Worm (Caenorhabditis elegans): ENCODE measurements around the gene srx-104.

Gene srx-104

DNA sequence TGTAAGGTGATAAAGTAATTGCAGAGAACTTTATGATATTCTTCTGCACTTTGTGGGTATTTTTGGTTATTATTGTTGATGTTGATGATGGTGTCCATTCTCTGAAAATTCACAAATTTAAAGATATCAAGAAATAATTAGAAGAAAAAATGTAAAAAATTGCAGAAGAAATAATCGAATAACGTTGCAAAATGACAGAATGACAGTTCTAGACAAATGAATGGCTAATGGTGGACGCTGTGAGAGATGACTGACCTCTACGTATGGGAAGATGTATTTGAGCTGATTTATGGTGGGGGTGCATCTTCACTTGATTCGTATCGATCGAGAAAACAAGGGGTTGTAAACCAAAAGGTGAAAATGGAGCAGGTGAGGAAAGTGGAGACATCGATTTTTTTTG is 26.0 kb downstream of the srx-104 start, which contains the start of gene sea-1:
sea-1 (minus strand) TSS at position 101 of the 400 bp plus-strand sequence.
- TF ChIP-seq nhr-25 (tag; optimal IDR thresholded peaks at IDR 0.05) = no peak
- no peak for TF ChIP-seq nhr-237 (tag; optimal IDR thresholded peaks at IDR 0.05)
- no peak for TF ChIP-seq elt-2 (tag; optimal IDR thresholded peaks at IDR 0.05)
- no peak for TF ChIP-seq egl-27 (tag; optimal IDR thresholded peaks at IDR 0.05)
- TF ChIP-seq egl-5 (tag; optimal IDR thresholded peaks at IDR 0.05) = no peak
- TF ChIP-seq unc-62 (GFP tag; optimal IDR thresholded peaks at IDR 0.05) = no peak
- TF ChIP-seq ztf-4 (tag; optimal IDR thresholded peaks at IDR 0.05) = no peak
- TF ChIP-seq lin-39 (tag; optimal IDR thresholded peaks at IDR 0.05) = no peak
- no peak for TF ChIP-seq hmg-11 (tag; optimal IDR thresholded peaks at IDR 0.05)

DNA sequence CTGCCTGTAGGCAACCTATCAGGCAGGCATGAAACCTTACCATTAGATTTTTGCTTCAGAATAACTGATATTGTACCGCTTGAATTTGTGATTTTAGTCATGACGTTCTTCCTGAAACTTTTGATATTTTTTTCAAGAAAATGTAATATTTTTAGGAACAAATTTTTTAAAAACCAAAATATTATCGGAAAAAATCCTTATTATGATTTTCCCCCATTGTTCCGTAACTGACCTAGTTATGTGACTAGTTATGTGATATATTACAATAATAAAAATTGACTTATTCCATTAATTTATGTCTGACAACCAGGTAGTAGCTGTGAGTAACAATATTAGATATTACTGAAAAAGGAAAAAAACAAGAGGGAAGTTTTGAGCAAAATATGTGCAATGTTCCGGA is 28.5 kb downstream of the srx-104 start, which contains the start of gene srx-98:
srx-98 (minus strand) TSS at position 101 of the 400 bp plus-strand sequence.
- TF ChIP-seq ztf-11 (tag; optimal IDR thresholded peaks at IDR 0.05) = no peak
- no peak for TF ChIP-seq pha-4 (tag; optimal IDR thresholded peaks at IDR 0.05)
- TF ChIP-seq nhr-77 (tag; optimal IDR thresholded peaks at IDR 0.05) = no peak
- TF ChIP-seq nhr-28 (tag; optimal IDR thresholded peaks at IDR 0.05) = no peak
- no peak for TF ChIP-seq nhr-237 (tag; optimal IDR thresholded peaks at IDR 0.05)

DNA sequence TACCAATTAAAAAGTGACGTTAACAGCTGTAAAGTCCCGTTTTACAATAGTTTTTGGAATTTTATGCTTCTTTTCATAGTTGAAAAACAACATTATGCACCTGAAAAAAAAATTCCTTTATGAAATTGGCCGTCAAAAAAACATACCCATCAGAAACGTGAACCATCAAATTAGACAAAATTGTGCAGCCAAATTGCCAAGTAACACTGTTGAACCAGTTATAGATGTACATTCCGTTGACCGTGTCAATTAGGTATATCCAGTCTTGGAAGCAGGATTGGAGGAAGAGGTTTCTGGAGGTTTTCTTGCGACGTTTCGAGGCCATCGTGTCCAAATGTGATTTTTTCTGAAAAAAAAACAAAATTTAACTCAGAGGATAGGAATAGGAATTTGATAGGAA is 30.2 kb downstream of the srx-104 start, which contains the start of gene srx-97:
srx-97 (minus strand) TSS at position 101 of the 400 bp plus-strand sequence.
- TF ChIP-seq ceh-9 (tag; optimal IDR thresholded peaks at IDR 0.05) (no peak), nhr-67 (tag; optimal IDR thresholded peaks at IDR 0.05) (no peak), tbx-2 (tag; optimal IDR thresholded peaks at IDR 0.05) (no peak), aly-2 (tag; optimal IDR thresholded peaks at IDR 0.05) (no peak), unc-62 (GFP tag; optimal IDR thresholded peaks at IDR 0.05) (no peak), nhr-237 (tag; optimal IDR thresholded peaks at IDR 0.05) (no peak), elt-3 (tag; optimal IDR thresholded peaks at IDR 0.05) (no peak), fkh-10 (GFP tag; optimal IDR thresholded peaks at IDR 0.05) (no peak), ztf-4 (tag; optimal IDR thresholded peaks at IDR 0.05) (no peak)

DNA sequence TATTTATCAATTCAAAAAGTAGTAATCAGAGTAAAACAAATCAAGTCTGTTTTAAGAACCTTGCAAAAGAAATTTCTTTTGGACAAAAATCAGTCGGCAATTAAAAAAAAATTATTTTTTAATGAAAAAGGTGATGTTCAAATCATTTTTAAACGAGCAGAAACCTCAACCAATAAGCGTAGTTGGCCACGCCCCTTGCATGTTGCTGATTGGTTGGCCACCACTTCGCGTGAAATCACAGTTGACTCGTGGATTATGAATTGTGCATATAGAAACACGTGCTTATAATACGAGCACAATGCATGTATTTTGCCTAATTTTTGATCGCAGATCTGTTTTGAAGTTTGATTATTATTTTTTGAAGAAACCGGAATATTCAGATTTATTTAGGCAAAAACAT is 34.3 kb downstream of the srx-104 start:
- TF ChIP-seq nhr-77 (tag; optimal IDR thresholded peaks at IDR 0.05) (no peak), nfya-1 (tag; optimal IDR thresholded peaks at IDR 0.05; ENCODE audit: insufficient read depth) (peak; percentile 55), ama-1 (optimal IDR thresholded peaks at IDR 0.05) (no peak)

DNA sequence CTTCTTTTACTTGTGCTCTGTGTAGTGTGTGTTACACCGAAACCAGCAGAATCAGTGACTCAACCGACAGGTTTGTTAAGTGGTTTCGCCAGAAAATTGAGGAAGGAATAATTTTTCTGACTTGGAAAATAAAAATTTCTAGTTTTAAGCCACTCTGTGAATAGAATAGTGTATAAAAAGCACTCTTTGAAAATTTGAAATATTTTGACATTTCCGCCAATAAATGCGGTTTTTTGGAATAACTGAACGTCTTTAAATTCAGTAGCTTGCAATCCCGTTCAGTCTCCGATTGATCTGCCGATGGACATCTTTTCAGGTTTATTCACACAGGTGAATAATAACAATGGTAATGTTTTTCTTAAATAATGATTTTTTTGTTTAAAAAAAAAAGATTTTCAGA is 35.0 kb downstream of the srx-104 start, which contains the start of gene F19B10.3:
F19B10.3 (plus strand) TSS at position 301 of the 400 bp plus-strand sequence.
- no peak for TF ChIP-seq nhr-25 (tag; optimal IDR thresholded peaks at IDR 0.05)
- no peak for TF ChIP-seq ztf-11 (tag; optimal IDR thresholded peaks at IDR 0.05)
- TF ChIP-seq daf-12 (tag; optimal IDR thresholded peaks at IDR 0.05) = no peak
- TF ChIP-seq unc-62 (GFP tag; optimal IDR thresholded peaks at IDR 0.05) = no peak
- no peak for TF ChIP-seq nhr-12 (tag; optimal IDR thresholded peaks at IDR 0.05)
- TF ChIP-seq ztf-4 (tag; optimal IDR thresholded peaks at IDR 0.05) = no peak
- TF ChIP-seq egl-27 (tag; optimal IDR thresholded peaks at IDR 0.05) = no peak

DNA sequence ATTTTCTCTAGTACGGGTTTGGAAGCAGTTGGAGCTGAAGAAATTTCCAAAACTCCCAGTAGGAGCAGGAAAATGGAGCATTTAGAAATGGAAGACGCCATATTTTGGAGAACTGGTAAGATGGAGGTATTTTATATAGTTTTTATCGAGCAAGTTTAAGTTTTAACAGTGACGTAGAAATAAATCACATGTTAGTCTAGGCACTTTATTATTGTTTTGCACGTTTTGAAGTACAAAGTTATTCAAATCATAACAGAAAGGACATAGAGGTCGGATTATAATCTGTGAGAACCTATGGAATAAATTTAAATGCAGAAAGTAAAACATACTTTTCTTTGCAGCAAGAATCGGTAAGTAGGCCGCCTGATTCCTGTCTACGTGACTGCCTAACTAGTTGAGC is 35.7 kb downstream of the srx-104 start, which contains the start of gene F19B10.6:
F19B10.6 (minus strand) TSS at position 101 of the 400 bp plus-strand sequence.
- TF ChIP-seq tbx-2 (tag; optimal IDR thresholded peaks at IDR 0.05) = no peak

DNA sequence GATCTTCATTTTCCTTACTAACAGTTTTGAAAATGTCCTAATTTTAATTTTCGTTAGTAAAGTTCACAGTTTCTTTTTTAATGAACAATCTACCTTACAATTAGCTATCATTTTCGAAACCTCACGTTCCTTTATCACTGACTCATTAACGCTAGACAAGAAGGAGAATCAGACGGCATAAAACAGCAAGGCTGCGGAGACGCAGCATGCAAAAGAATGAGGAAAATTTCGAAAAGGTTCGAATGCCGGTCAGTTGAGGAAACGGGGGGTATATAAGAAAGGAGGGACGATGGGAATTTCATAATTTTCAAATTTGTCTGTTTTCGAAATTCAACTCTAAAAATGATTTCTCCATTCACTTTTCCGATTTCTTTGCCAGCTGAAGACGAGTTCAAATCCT is 37.6 kb downstream of the srx-104 start, which contains the start of gene F19B10.13:
F19B10.13 (plus strand) TSS at position 343 of the 400 bp plus-strand sequence.
- TF ChIP-seq egl-27 (tag; optimal IDR thresholded peaks at IDR 0.05) (no peak), aly-2 (tag; optimal IDR thresholded peaks at IDR 0.05) (no peak), nhr-43 (tag; optimal IDR thresholded peaks at IDR 0.05; ENCODE audit: poor library complexity, severe bottlenecking) (no peak), elt-2 (tag; optimal IDR thresholded peaks at IDR 0.05) (peak; percentile 70), pqm-1 (tag; optimal IDR thresholded peaks at IDR 0.05) (peak; percentile 56), elt-3 (tag; optimal IDR thresholded peaks at IDR 0.05) (peak in 1 of 3 experiments; percentile 41), eor-1 (tag; optimal IDR thresholded peaks at IDR 0.05) (no peak), R02D3.7 (tag; optimal IDR thresholded peaks at IDR 0.05) (no peak), nhr-25 (tag; optimal IDR thresholded peaks at IDR 0.05) (no peak), ceh-82 (tag; optimal IDR thresholded peaks at IDR 0.05) (no peak), zag-1 (tag; optimal IDR thresholded peaks at IDR 0.05) (no peak), lsy-12 (tag; optimal IDR thresholded peaks at IDR 0.05) (no peak), nfya-1 (tag; optimal IDR thresholded peaks at IDR 0.05; ENCODE audit: insufficient read depth) (peak; percentile 14), egl-5 (tag; optimal IDR thresholded peaks at IDR 0.05) (no peak), nhr-77 (tag; optimal IDR thresholded peaks at IDR 0.05) (no peak), jun-1 (tag; optimal IDR thresholded peaks at IDR 0.05) (no peak), tbx-2 (tag; optimal IDR thresholded peaks at IDR 0.05) (no peak), fos-1 (tag; optimal IDR thresholded peaks at IDR 0.05) (no peak)
